Worm (Caenorhabditis elegans) whole organism, L4/young adult: Measurements from ENCODE around the gene gck-4.

Source experiments
- W03F9.2 ChIP-seq: fragments of 150-350 bp; optimal IDR thresholded peaks from 2 replicates; lab custom pipeline; 2014; ENCODE audit warnings: missing biosample characterization, missing genetic modification characterization
- dao-5 ChIP-seq: sonication (generic microtip); optimal IDR thresholded peaks from 2 replicates; lab custom pipeline; 2016; ENCODE audit warnings: missing genotype, missing genetic modification characterization, moderate library complexity, missing compliant biosample characterization
- him-1 ChIP-seq: sonication (generic microtip); optimal IDR thresholded peaks from 2 replicates; lab custom pipeline; 2016; ENCODE audit warnings: missing genotype, missing genetic modification reagents, missing genetic modification characterization, missing compliant biosample characterization

DNA sequence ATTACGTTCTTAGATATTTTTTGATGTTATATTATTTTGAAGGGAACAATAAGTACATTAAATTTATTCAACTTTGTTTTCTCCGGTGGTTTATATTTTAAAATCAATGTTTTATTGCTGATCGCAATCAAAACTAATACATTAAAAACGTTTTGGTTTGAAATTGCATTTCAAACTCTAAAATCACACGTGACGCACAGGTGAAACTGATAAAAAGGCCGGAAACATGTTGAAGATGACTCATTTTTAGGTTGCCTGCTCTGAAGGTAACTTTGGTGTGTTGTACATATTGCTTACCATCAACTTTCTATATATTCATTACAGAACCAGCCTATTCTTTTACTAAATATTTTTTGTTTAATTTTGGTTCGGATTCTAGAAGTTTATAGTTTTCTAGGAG, 8.7 kb downstream of the gck-4 start:
- no peak for TF ChIP-seq him-1 (tag; lab: Kevin White, UChicago)
- TF ChIP-seq W03F9.2 (tag; lab: Kevin White, UChicago) = no peak
- no peak for TF ChIP-seq dao-5 (tag; lab: Kevin White, UChicago)
